Worm (Caenorhabditis elegans): ENCODE results near the gene clec-190.

clec-190 gene

ce11 chrIV:15120746-15121145, 5.2 kb downstream of the clec-190 start, which contains the start of gene clec-189:
Gene clec-189 (plus strand): TSS chrIV:15120837.
- TF ChIP-seq ceh-22 (tag; optimal IDR thresholded peaks at IDR 0.05) (no peak), dve-1 (tag; optimal IDR thresholded peaks at IDR 0.05) (no peak), ttx-3 (tag; optimal IDR thresholded peaks at IDR 0.05) (no peak), tbx-7 (tag; optimal IDR thresholded peaks at IDR 0.05) (no peak), npax-4 (tag; optimal IDR thresholded peaks at IDR 0.05) (no peak), ref-2 (tag; optimal IDR thresholded peaks at IDR 0.05) (no peak)

ce11 chrIV:15119268-15119667, 6.7 kb downstream of the clec-190 start:
- TF ChIP-seq pat-9 (tag; optimal IDR thresholded peaks at IDR 0.05) (no peak), F13H6.1 (tag; optimal IDR thresholded peaks at IDR 0.05) (no peak), T23F11.4 (GFP tag; optimal IDR thresholded peaks at IDR 0.05) (no peak), pag-3 (tag; optimal IDR thresholded peaks at IDR 0.05; ENCODE audit: borderline replicate concordance) (no peak), ztf-16 (tag; optimal IDR thresholded peaks at IDR 0.05) (no peak), sdc-2 (tag; optimal IDR thresholded peaks at IDR 0.05) (no peak), elt-4 (tag; optimal IDR thresholded peaks at IDR 0.05) (no peak), tbx-2 (tag; optimal IDR thresholded peaks at IDR 0.05) (no peak), gmeb-2 (tag; optimal IDR thresholded peaks at IDR 0.05) (no peak), pros-1 (tag; optimal IDR thresholded peaks at IDR 0.05) (no peak), ceh-6 (GFP tag; optimal IDR thresholded peaks at IDR 0.05) (no peak), ceh-34 (tag; optimal IDR thresholded peaks at IDR 0.05) (no peak), ceh-2 (tag; optimal IDR thresholded peaks at IDR 0.05) (no peak), madf-2 (tag; optimal IDR thresholded peaks at IDR 0.05) (no peak), tbx-7 (tag; optimal IDR thresholded peaks at IDR 0.05) (no peak), ceh-30 (tag; optimal IDR thresholded peaks at IDR 0.05) (no peak), ceh-24 (tag; optimal IDR thresholded peaks at IDR 0.05) (no peak), sox-4 (tag; optimal IDR thresholded peaks at IDR 0.05) (no peak), unc-42 (tag; optimal IDR thresholded peaks at IDR 0.05) (no peak), syd-9 (tag; optimal IDR thresholded peaks at IDR 0.05) (no peak)

ce11 chrIV:15118390-15118789, 7.5 kb downstream of the clec-190 start, which contains the start of gene M199.136:
Gene M199.136 (plus strand): TSS chrIV:15118690.
- TF ChIP-seq C38D4.7 (GFP tag; optimal IDR thresholded peaks at IDR 0.05) (no peak), gmeb-2 (tag; optimal IDR thresholded peaks at IDR 0.05) (no peak), ceh-45 (GFP tag; IDR thresholded peaks at IDR 0.05) (no peak), unc-3 (GFP tag; conservative IDR thresholded peaks at IDR 0.05) (no peak), unc-3 (tag; optimal IDR thresholded peaks at IDR 0.05) (no peak), rnt-1 (tag; optimal IDR thresholded peaks at IDR 0.05) (no peak), pros-1 (tag; optimal IDR thresholded peaks at IDR 0.05) (no peak), unc-86 (tag; optimal IDR thresholded peaks at IDR 0.05) (no peak), elt-2 (tag; optimal IDR thresholded peaks at IDR 0.05) (no peak), odd-2 (tag; optimal IDR thresholded peaks at IDR 0.05) (no peak), K09A11.1 (tag; optimal IDR thresholded peaks at IDR 0.05; ENCODE audit: insufficient read depth) (no peak), ref-2 (tag; optimal IDR thresholded peaks at IDR 0.05) (no peak), hlh-6 (tag; optimal IDR thresholded peaks at IDR 0.05) (no peak)

- no peak for TF ChIP-seq dve-1 (tag; optimal IDR thresholded peaks at IDR 0.05)
- TF ChIP-seq unc-55 (GFP tag; optimal IDR thresholded peaks at IDR 0.05): no peak
- no peak for TF ChIP-seq zip-5 (tag; optimal IDR thresholded peaks at IDR 0.05)
These were observed 11.6 kb downstream of the clec-190 start, which contains the start of gene M199.135 for ce11 chrIV:15114324-15114723. Gene M199.135 (plus strand): TSS chrIV:15114624.
